Fruit fly (Drosophila melanogaster): Measurements from ENCODE around the gene CG42467.

DNA sequence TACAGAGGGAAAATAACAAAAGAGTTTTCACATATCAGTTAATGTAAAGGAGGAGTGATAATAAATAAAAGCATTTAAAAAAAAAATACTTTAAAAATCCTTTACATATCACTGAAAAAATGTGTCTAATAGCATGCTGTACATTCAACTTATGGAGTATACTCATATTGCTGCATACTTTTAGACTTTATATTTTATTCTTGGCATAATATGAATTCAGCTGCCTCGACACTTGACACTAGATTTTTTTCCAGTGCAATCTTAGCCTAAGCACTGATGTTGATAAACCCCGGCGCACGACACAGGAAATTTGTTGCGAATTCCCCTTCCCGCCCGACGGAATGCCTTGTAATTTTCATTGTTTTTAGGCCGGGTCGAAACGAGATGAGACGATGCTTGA is 39.4 kb downstream of the CG42467 start:
- TF ChIP-seq CG6854 (GFP tag; optimal IDR thresholded peaks at IDR 0.05) = no peak
- TF ChIP-seq CG16779 (tag; optimal IDR thresholded peaks at IDR 0.05) = no peak
- no peak for TF ChIP-seq spab (GFP tag; optimal IDR thresholded peaks at IDR 0.05)
- TF ChIP-seq CG11762 (GFP tag; optimal IDR thresholded peaks at IDR 0.05; ENCODE audit: insufficient read depth) = no peak
- TF ChIP-seq ss (GFP tag; optimal IDR thresholded peaks at IDR 0.05) = no peak
- no peak for TF ChIP-seq Gug (GFP tag; IDR thresholded peaks at IDR 0.05)
- TF ChIP-seq CG4318 (GFP tag; optimal IDR thresholded peaks at IDR 0.05) = no peak
- TF ChIP-seq Met (GFP tag; optimal IDR thresholded peaks at IDR 0.05) = no peak
- no peak for TF ChIP-seq Hr39 (GFP tag; optimal IDR thresholded peaks at IDR 0.05)
- TF ChIP-seq Sox14 (GFP tag; optimal IDR thresholded peaks at IDR 0.05) = no peak
- TF ChIP-seq eg (GFP tag; IDR thresholded peaks at IDR 0.05) = no peak
